Fruit fly (Drosophila melanogaster) whole organism, pupa: Measurements from ENCODE around the gene CG9215.

Source experiments
- CG10348 ChIP-seq: fragments of 200-800 bp; sonication (Bioruptor generic); IDR thresholded peaks from 2 replicates; pipeline ENCODE4 v1.3.6; 2022; ENCODE audit warnings: missing biosample characterization, missing genetic modification characterization
- CG12605 ChIP-seq: fragments of 200-800 bp; sonication (Bioruptor generic); IDR thresholded peaks from 2 replicates; pipeline ENCODE4 v1.3.6; 2022; ENCODE audit warnings: missing biosample characterization, missing genetic modification characterization
- CG15710 ChIP-seq: fragments of 200-800 bp; sonication (Bioruptor generic); optimal IDR thresholded peaks from 2 replicates; lab custom pipeline; 2018; ENCODE audit warnings: missing biosample characterization, mild to moderate bottlenecking, missing genetic modification characterization, moderate library complexity
- CG17806 ChIP-seq: fragments of 200-800 bp; sonication (Bioruptor generic); optimal IDR thresholded peaks from 2 replicates; lab custom pipeline; 2018; ENCODE audit warnings: missing biosample characterization, mild to moderate bottlenecking, missing genetic modification characterization, moderate library complexity
- CG32121 ChIP-seq: fragments of 200-800 bp; sonication (Bioruptor generic); IDR thresholded peaks from 2 replicates; pipeline ENCODE4 v1.3.6; 2022; ENCODE audit warnings: missing biosample characterization, missing genetic modification characterization
- CG34367 ChIP-seq: fragments of 200-800 bp; sonication (Bioruptor generic); optimal IDR thresholded peaks from 2 replicates; lab custom pipeline; 2018; ENCODE audit warnings: missing biosample characterization, mild to moderate bottlenecking, missing genetic modification characterization
- CG9948 ChIP-seq: fragments of 200-800 bp; sonication (Bioruptor generic); optimal IDR thresholded peaks from 2 replicates; lab custom pipeline; 2018; ENCODE audit warnings: missing biosample characterization, mild to moderate bottlenecking, missing genetic modification characterization, moderate library complexity
- D1 ChIP-seq: fragments of 200-800 bp; sonication (Bioruptor generic); optimal IDR thresholded peaks from 2 replicates; lab custom pipeline; 2018; ENCODE audit warnings: missing biosample characterization, mild to moderate bottlenecking, missing genetic modification characterization, moderate library complexity
- Ets98B ChIP-seq: fragments of 200-800 bp; sonication (Bioruptor generic); IDR thresholded peaks from 2 replicates; pipeline ENCODE4 v1.3.6; 2022; ENCODE audit warnings: missing biosample characterization, missing genetic modification characterization
- Snoo ChIP-seq: fragments of 200-800 bp; sonication (Bioruptor generic); optimal IDR thresholded peaks from 3 replicates; lab custom pipeline; 2017; ENCODE audit warnings: missing biosample characterization, mild to moderate bottlenecking, missing genetic modification characterization, inconsistent platforms
- gl ChIP-seq: fragments of 200-800 bp; sonication (Bioruptor generic); optimal IDR thresholded peaks from 2 replicates; lab custom pipeline; 2018; ENCODE audit warnings: missing biosample characterization, mild to moderate bottlenecking, missing genetic modification characterization

Gene CG9215

dm6 chrX:15532062-15532461, 50.6 kb downstream of the CG9215 start:
- TF ChIP-seq CG32121 (no peak), CG9948 (tag; lab: Kevin White, UChicago) (no peak), Ets98B (GFP tag; lab: Robert Waterston, UW) (no peak), CG10348 (GFP tag; lab: Robert Waterston, UW) (no peak), gl (tag; lab: Kevin White, UChicago) (no peak), CG34367 (tag; lab: Kevin White, UChicago) (no peak), CG12605 (GFP tag; lab: Robert Waterston, UW) (no peak), CG17806 (tag; lab: Kevin White, UChicago) (no peak), CG15710 (tag; lab: Kevin White, UChicago) (no peak), Snoo (no peak), D1 (tag; lab: Kevin White, UChicago) (no peak)
- TF ChIP-seq, all 21 proteins: peak for 0
